Worm (Caenorhabditis elegans) whole organism, L3 larva: Measurements from ENCODE around the gene T15B12.1.
A peak's percentile ranks its signal among the peaks of the same experiment; 100 is the strongest.

Experiments
- R02D3.7 ChIP-seq: fragments of 150-350 bp; optimal IDR thresholded peaks from 2 replicates; lab custom pipeline; 2014; ENCODE audit warnings: missing biosample characterization, missing genetic modification characterization
- elt-1 ChIP-seq: fragments of 150-350 bp; optimal IDR thresholded peaks from 2 replicates; lab custom pipeline; 2014; ENCODE audit warnings: missing biosample characterization, missing genetic modification characterization
- jun-1 ChIP-seq: fragments of 150-350 bp; optimal IDR thresholded peaks from 2 replicates; lab custom pipeline; 2014; ENCODE audit warnings: missing biosample characterization, missing genetic modification reagents, missing genetic modification characterization
- mdl-1 ChIP-seq: fragments of 150-350 bp; optimal IDR thresholded peaks from 2 replicates; lab custom pipeline; 2014; ENCODE audit warnings: missing biosample characterization, missing genetic modification characterization
- unc-39 ChIP-seq: sonication (generic microtip); optimal IDR thresholded peaks from 4 replicates; lab custom pipeline; 2017; ENCODE audit warnings: missing biosample characterization, missing genetic modification characterization
- unc-62 ChIP-seq: fragments of 150-350 bp; sonication (generic microtip); optimal IDR thresholded peaks from 4 replicates; lab custom pipeline; 2014; ENCODE audit warnings: missing biosample characterization, missing genetic modification reagents, missing genetic modification characterization
- ztf-4 ChIP-seq: fragments of 150-350 bp; optimal IDR thresholded peaks from 2 replicates; lab custom pipeline; 2014; ENCODE audit warnings: missing biosample characterization, missing genetic modification characterization

ce11 chrIII:5280228-5280627 is 7.7 kb upstream of the T15B12.1 start:
- TF ChIP-seq ztf-4 (tag; lab: Kevin White, UChicago) = no peak
- TF ChIP-seq mdl-1 (tag; lab: Kevin White, UChicago) = no peak
- TF ChIP-seq unc-39 (tag; lab: Kevin White, UChicago) = no peak
- TF ChIP-seq jun-1 (tag; lab: Kevin White, UChicago) = no peak
- no peak for TF ChIP-seq R02D3.7 (tag; lab: Kevin White, UChicago)
- peak; percentile 17 for TF ChIP-seq elt-1
- no peak for TF ChIP-seq unc-62
